Worm (Caenorhabditis elegans): ENCODE data around the gene his-7.

The his-7 gene

ce11 chrV:8507324-8507723 lies 25.9 kb upstream of the his-7 start, which contains the start of gene ZK994.6:
ZK994.6 (minus strand) TSS chrV:8507424.
- TF ChIP-seq odd-2 (tag; optimal IDR thresholded peaks at IDR 0.05) (no peak), ttx-3 (tag; optimal IDR thresholded peaks at IDR 0.05) (no peak), ref-2 (tag; optimal IDR thresholded peaks at IDR 0.05) (no peak), C38D4.7 (GFP tag; optimal IDR thresholded peaks at IDR 0.05) (no peak), T23F11.4 (GFP tag; optimal IDR thresholded peaks at IDR 0.05) (no peak), ceh-31 (tag; optimal IDR thresholded peaks at IDR 0.05) (no peak)

- TF ChIP-seq hlh-13 (GFP tag; optimal IDR thresholded peaks at IDR 0.05) (no peak), sox-2 (GFP tag; IDR thresholded peaks at IDR 0.05) (no peak), ceh-19 (GFP tag; optimal IDR thresholded peaks at IDR 0.05) (no peak), lin-11 (tag; optimal IDR thresholded peaks at IDR 0.05) (no peak), pqm-1 (tag; optimal IDR thresholded peaks at IDR 0.05) (no peak), pha-2 (tag; optimal IDR thresholded peaks at IDR 0.05) (no peak), ceh-22 (tag; optimal IDR thresholded peaks at IDR 0.05) (no peak), T23F11.4 (GFP tag; optimal IDR thresholded peaks at IDR 0.05) (no peak), ceh-30 (tag; optimal IDR thresholded peaks at IDR 0.05) (no peak), ceh-45 (GFP tag; IDR thresholded peaks at IDR 0.05) (no peak), unc-3 (GFP tag; conservative IDR thresholded peaks at IDR 0.05) (no peak), unc-3 (tag; optimal IDR thresholded peaks at IDR 0.05) (no peak), rnt-1 (tag; optimal IDR thresholded peaks at IDR 0.05) (no peak), hlh-6 (tag; optimal IDR thresholded peaks at IDR 0.05) (no peak), pag-3 (tag; optimal IDR thresholded peaks at IDR 0.05; ENCODE audit: borderline replicate concordance) (no peak), ceh-48 (tag; optimal IDR thresholded peaks at IDR 0.05) (no peak), unc-86 (tag; optimal IDR thresholded peaks at IDR 0.05) (no peak), ceh-9 (tag; optimal IDR thresholded peaks at IDR 0.05) (no peak)
Observed at ce11 chrV:8513361-8513760, 19.8 kb upstream of the his-7 start, which contains the start of gene F45F2.9. F45F2.9 (minus strand) TSS chrV:8513461.

- no peak for TF ChIP-seq mec-3 (tag; optimal IDR thresholded peaks at IDR 0.05; ENCODE audit: borderline replicate concordance)
- no peak for TF ChIP-seq pag-3 (tag; optimal IDR thresholded peaks at IDR 0.05; ENCODE audit: borderline replicate concordance)
- TF ChIP-seq lim-6 (tag; optimal IDR thresholded peaks at IDR 0.05) = no peak
- no peak for TF ChIP-seq C38D4.7 (GFP tag; optimal IDR thresholded peaks at IDR 0.05)
- TF ChIP-seq hlh-6 (tag; optimal IDR thresholded peaks at IDR 0.05) = no peak
Observed at ce11 chrV:8516426-8516825, 16.8 kb upstream of the his-7 start.

ce11 chrV:8517711-8518110 lies 15.5 kb upstream of the his-7 start:
- TF ChIP-seq ceh-24 (tag; optimal IDR thresholded peaks at IDR 0.05) (no peak), zip-5 (tag; optimal IDR thresholded peaks at IDR 0.05) (no peak), T23F11.4 (GFP tag; optimal IDR thresholded peaks at IDR 0.05) (no peak), nfya-1 (tag; optimal IDR thresholded peaks at IDR 0.05) (no peak), eyg-1 (tag; optimal IDR thresholded peaks at IDR 0.05) (no peak), ref-2 (tag; optimal IDR thresholded peaks at IDR 0.05) (no peak), ceh-6 (GFP tag; optimal IDR thresholded peaks at IDR 0.05) (no peak), ttx-3 (tag; optimal IDR thresholded peaks at IDR 0.05) (no peak), mec-3 (tag; optimal IDR thresholded peaks at IDR 0.05; ENCODE audit: borderline replicate concordance) (no peak), sdc-2 (tag; optimal IDR thresholded peaks at IDR 0.05) (no peak)

- TF ChIP-seq F13H6.1 (tag; optimal IDR thresholded peaks at IDR 0.05) (no peak), ceh-14 (tag; optimal IDR thresholded peaks at IDR 0.05) (no peak), unc-55 (GFP tag; optimal IDR thresholded peaks at IDR 0.05) (no peak), ceh-24 (tag; optimal IDR thresholded peaks at IDR 0.05) (no peak), tbx-7 (tag; optimal IDR thresholded peaks at IDR 0.05) (no peak), pha-2 (tag; optimal IDR thresholded peaks at IDR 0.05) (no peak), ceh-9 (tag; optimal IDR thresholded peaks at IDR 0.05) (no peak), pat-9 (tag; optimal IDR thresholded peaks at IDR 0.05) (no peak), ahr-1 (tag; optimal IDR thresholded peaks at IDR 0.05) (no peak), ets-4 (tag; optimal IDR thresholded peaks at IDR 0.05) (no peak), tbx-2 (tag; optimal IDR thresholded peaks at IDR 0.05) (no peak), K09A11.1 (tag; optimal IDR thresholded peaks at IDR 0.05; ENCODE audit: insufficient read depth) (no peak), hlh-15 (tag; optimal IDR thresholded peaks at IDR 0.05) (no peak), K02D7.2 (tag; optimal IDR thresholded peaks at IDR 0.05) (no peak)
Observed at ce11 chrV:8518283-8518682, 14.9 kb upstream of the his-7 start.

Measured in whole organism, late embryonic.